Worm (Caenorhabditis elegans) whole organism, L1 larva: ENCODE results near the gene K01G12.3.
A peak's percentile ranks its signal among the peaks of the same experiment; 100 is the strongest.

ENCODE experiments used
- alr-1 ChIP-seq: fragments of 200-800 bp; sonication (Bioruptor generic); optimal IDR thresholded peaks from 2 replicates; lab custom pipeline; 2018; ENCODE audit warnings: borderline replicate concordance, mild to moderate bottlenecking, missing genetic modification characterization, missing compliant biosample characterization
- efl-1 ChIP-seq, 4 experiments: fragments of 150-350 bp; optimal IDR thresholded peaks in 3 of 4; peaks in 1 of 4; 1 replicate in 1 of 4; 2 replicates in 3 of 4; lab custom pipeline; 2014; ENCODE audit warnings: missing biosample characterization in 2 of 4, missing genetic modification characterization in 2 of 4, missing genetic modification reagents in 2 of 4
- tbx-2 ChIP-seq: sonication (generic microtip); optimal IDR thresholded peaks from 2 replicates; lab custom pipeline; 2016; ENCODE audit warnings: missing genetic modification characterization, missing compliant biosample characterization

DNA sequence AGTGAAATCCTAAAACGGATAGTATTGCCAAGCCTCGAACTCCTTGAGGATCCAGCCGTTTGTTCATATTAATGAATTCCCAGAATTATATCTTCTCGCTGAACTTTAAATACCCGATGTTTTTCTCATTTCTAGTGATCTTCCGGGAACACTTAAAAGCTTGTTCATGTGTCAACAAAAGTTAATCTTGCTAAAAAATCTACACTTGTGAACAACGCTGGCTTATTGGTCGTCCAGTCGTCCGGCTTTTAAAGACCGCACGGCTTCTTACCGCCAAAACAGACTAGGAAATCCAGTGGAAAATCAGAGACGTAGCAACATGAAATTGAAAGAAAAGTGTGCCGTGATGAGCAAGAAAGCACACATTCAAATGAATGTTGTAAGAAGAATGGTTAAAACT, 40.0 kb upstream of the K01G12.3 start, which contains the start of gene oac-38:
- TF ChIP-seq efl-1 (optimal IDR thresholded peaks at IDR 0.05; lab: Kevin White, UChicago): no peak
- peak in 1 of 2 experiments; percentile 16 for TF ChIP-seq efl-1 (GFP tag; optimal IDR thresholded peaks at IDR 0.05 in 1 of 2; lab: Kevin White, UChicago)
- TF ChIP-seq tbx-2 (tag; lab: Kevin White, UChicago): no peak
- no peak for TF ChIP-seq alr-1 (tag; lab: Kevin White, UChicago)
